Worm (Caenorhabditis elegans) whole organism, L1 larva: ENCODE measurements around the gene Y22D7AR.7.

Experiments
- C04F5.9 ChIP-seq: sonication (generic microtip); optimal IDR thresholded peaks from 2 replicates; lab custom pipeline; 2016; ENCODE audit warnings: missing genetic modification characterization, missing compliant biosample characterization
- Y116A8C.19 ChIP-seq: sonication (generic microtip); optimal IDR thresholded peaks from 2 replicates; lab custom pipeline; 2016; ENCODE audit warnings: missing compliant biosample characterization, missing genetic modification characterization, borderline replicate concordance
- alr-1 ChIP-seq: fragments of 200-800 bp; sonication (Bioruptor generic); optimal IDR thresholded peaks from 2 replicates; lab custom pipeline; 2018; ENCODE audit warnings: borderline replicate concordance, mild to moderate bottlenecking, missing genetic modification characterization, missing compliant biosample characterization
- aly-2 ChIP-seq: fragments of 150-350 bp; optimal IDR thresholded peaks from 2 replicates; lab custom pipeline; 2014; ENCODE audit warnings: missing biosample characterization, missing genetic modification characterization
- ama-1 ChIP-seq: fragments of 150-350 bp; optimal IDR thresholded peaks from 2 replicates; lab custom pipeline; 2014
- blmp-1 ChIP-seq: fragments of 150-350 bp; optimal IDR thresholded peaks from 2 replicates; lab custom pipeline; 2014; ENCODE audit warnings: missing biosample characterization, missing genetic modification characterization
- ceh-8 ChIP-seq: fragments of 200-800 bp; sonication (Bioruptor generic); optimal IDR thresholded peaks from 2 replicates; lab custom pipeline; 2018; ENCODE audit warnings: mild to moderate bottlenecking, missing genetic modification characterization, moderate library complexity, missing compliant biosample characterization
- ceh-82 ChIP-seq, 3 experiments: fragments of 150-350 bp in 1 of 3; sonication (generic microtip) in 2 of 3; optimal IDR thresholded peaks; 2 replicates each; lab custom pipeline; 2014 to 2017; ENCODE audit warnings: missing biosample characterization in 3 of 3, missing genetic modification characterization in 3 of 3
- ceh-88 ChIP-seq: fragments of 200-800 bp; sonication (Bioruptor generic); IDR thresholded peaks from 2 replicates; pipeline ENCODE4 v1.3.6; 2022; ENCODE audit warnings: missing genetic modification characterization, missing compliant biosample characterization
- ceh-90 ChIP-seq: sonication (generic microtip); optimal IDR thresholded peaks from 2 replicates; lab custom pipeline; 2016; ENCODE audit warnings: missing genetic modification characterization, missing compliant biosample characterization
- egl-13 ChIP-seq: sonication (generic microtip); optimal IDR thresholded peaks from 2 replicates; lab custom pipeline; 2016; ENCODE audit warnings: missing genotype, missing genetic modification reagents, missing genetic modification characterization, missing compliant biosample characterization
- fkh-10 ChIP-seq: sonication (generic microtip); optimal IDR thresholded peaks from 2 replicates; lab custom pipeline; 2017; ENCODE audit warnings: missing biosample characterization, missing genetic modification reagents, missing genetic modification characterization
- fkh-4 ChIP-seq: sonication (generic microtip); optimal IDR thresholded peaks from 2 replicates; lab custom pipeline; 2016; ENCODE audit warnings: missing compliant biosample characterization, missing genetic modification characterization, borderline replicate concordance
- fos-1 ChIP-seq: fragments of 150-350 bp; optimal IDR thresholded peaks from 2 replicates; lab custom pipeline; 2014; ENCODE audit warnings: missing biosample characterization, missing genetic modification characterization
- grh-1 ChIP-seq: fragments of 200-800 bp; sonication (Bioruptor generic); IDR thresholded peaks from 2 replicates; pipeline ENCODE4 v1.3.6; 2022; ENCODE audit warnings: missing genetic modification reagents, missing genetic modification characterization, missing compliant biosample characterization
- hpl-2 ChIP-seq: fragments of 150-350 bp; optimal IDR thresholded peaks from 2 replicates; lab custom pipeline; 2014; ENCODE audit warnings: missing biosample characterization, missing genetic modification reagents, missing genetic modification characterization
- irx-1 ChIP-seq: sonication (generic microtip); optimal IDR thresholded peaks from 2 replicates; lab custom pipeline; 2016; ENCODE audit warnings: missing genetic modification characterization, missing compliant biosample characterization
- lin-15B ChIP-seq: fragments of 150-350 bp; sonication (generic microtip); optimal IDR thresholded peaks from 3 replicates; lab custom pipeline; 2014; ENCODE audit warnings: missing biosample characterization, missing genetic modification characterization
- lin-35 ChIP-seq, 2 experiments: fragments of 150-350 bp; optimal IDR thresholded peaks; 2 replicates each; lab custom pipeline; 2014; ENCODE audit warnings: missing biosample characterization in 2 of 2, missing genetic modification characterization in 2 of 2, missing genetic modification reagents in 2 of 2
- lin-39 ChIP-seq: fragments of 150-350 bp; optimal IDR thresholded peaks from 2 replicates; lab custom pipeline; 2014; ENCODE audit warnings: missing biosample characterization, missing genetic modification reagents, missing genetic modification characterization
- lir-3 ChIP-seq: sonication (generic microtip); optimal IDR thresholded peaks from 2 replicates; lab custom pipeline; 2016; ENCODE audit warnings: mild to moderate bottlenecking, missing genetic modification characterization, moderate library complexity, missing compliant biosample characterization; ENCODE audit not compliant: poor library complexity
- lsy-2 ChIP-seq, 2 experiments: fragments of 150-350 bp; optimal IDR thresholded peaks; 2 replicates each; lab custom pipeline; 2014; ENCODE audit warnings: missing biosample characterization in 2 of 2, missing genetic modification characterization in 2 of 2
- mab-9 ChIP-seq: fragments of 200-800 bp; sonication (Bioruptor generic); IDR thresholded peaks from 2 replicates; pipeline ENCODE4 v1.3.6; 2022; ENCODE audit warnings: missing genetic modification reagents, missing genetic modification characterization, missing compliant biosample characterization
- mep-1 ChIP-seq: fragments of 150-350 bp; optimal IDR thresholded peaks from 2 replicates; lab custom pipeline; 2014; ENCODE audit warnings: missing biosample characterization, missing genetic modification characterization
- nhr-19 ChIP-seq: fragments of 200-800 bp; sonication (Bioruptor generic); conservative IDR thresholded peaks from 2 replicates; pipeline ENCODE4 v1.3.6; 2022; ENCODE audit warnings: missing genetic modification characterization, missing compliant biosample characterization
- nhr-71 ChIP-seq: sonication (generic microtip); optimal IDR thresholded peaks from 2 replicates; lab custom pipeline; 2016; ENCODE audit warnings: mild to moderate bottlenecking, missing genetic modification characterization, moderate library complexity, missing compliant biosample characterization
- nhr-76 ChIP-seq: sonication (generic microtip); optimal IDR thresholded peaks from 2 replicates; lab custom pipeline; 2017; ENCODE audit warnings: missing biosample characterization, missing genetic modification characterization
- nhr-84 ChIP-seq: sonication (generic microtip); optimal IDR thresholded peaks from 2 replicates; lab custom pipeline; 2017; ENCODE audit warnings: missing biosample characterization, missing genetic modification characterization
- nhr-85 ChIP-seq: sonication (generic microtip); peaks from one replicate; lab custom pipeline; 2016; ENCODE audit warnings: missing genetic modification characterization, inconsistent platforms, missing compliant biosample characterization
- nhr-90 ChIP-seq: sonication (generic microtip); optimal IDR thresholded peaks from 2 replicates; lab custom pipeline; 2016; ENCODE audit warnings: mild to moderate bottlenecking, missing genetic modification characterization, missing compliant biosample characterization; ENCODE audit not compliant: poor library complexity
- pag-3 ChIP-seq: sonication (generic microtip); optimal IDR thresholded peaks from 2 replicates; lab custom pipeline; 2017; ENCODE audit warnings: missing genetic modification characterization, mild to moderate bottlenecking, missing compliant biosample characterization, antibody characterized with exemption, borderline replicate concordance; ENCODE audit not compliant: insufficient read depth
- pax-3 ChIP-seq: fragments of 200-800 bp; sonication (Bioruptor generic); optimal IDR thresholded peaks from 2 replicates; lab custom pipeline; 2018; ENCODE audit warnings: mild to moderate bottlenecking, missing genetic modification characterization, moderate library complexity, missing compliant biosample characterization
- rnt-1 ChIP-seq: sonication (generic microtip); optimal IDR thresholded peaks from 2 replicates; lab custom pipeline; 2016; ENCODE audit warnings: mild to moderate bottlenecking, missing genetic modification characterization, moderate library complexity, missing compliant biosample characterization
- skn-1 ChIP-seq: fragments of 150-350 bp; optimal IDR thresholded peaks from 2 replicates; lab custom pipeline; 2014; ENCODE audit warnings: missing biosample characterization, missing genetic modification characterization
- snpc-4 ChIP-seq: fragments of 150-350 bp; optimal IDR thresholded peaks from 2 replicates; lab custom pipeline; 2014; ENCODE audit warnings: missing biosample characterization, missing genetic modification characterization
- snu-23 ChIP-seq: sonication (generic microtip); optimal IDR thresholded peaks from 2 replicates; lab custom pipeline; 2016; ENCODE audit warnings: missing genetic modification characterization, missing compliant biosample characterization
- sptf-1 ChIP-seq: fragments of 150-350 bp; optimal IDR thresholded peaks from 2 replicates; lab custom pipeline; 2014; ENCODE audit warnings: missing biosample characterization, missing genetic modification characterization
- sup-37 ChIP-seq: fragments of 200-800 bp; sonication (Bioruptor generic); optimal IDR thresholded peaks from 2 replicates; lab custom pipeline; 2018; ENCODE audit warnings: mild to moderate bottlenecking, missing genetic modification characterization, missing compliant biosample characterization
- swsn-7 ChIP-seq: sonication (generic microtip); optimal IDR thresholded peaks from 2 replicates; lab custom pipeline; 2016; ENCODE audit warnings: missing genetic modification characterization, missing compliant biosample characterization
- tbx-2 ChIP-seq: sonication (generic microtip); optimal IDR thresholded peaks from 2 replicates; lab custom pipeline; 2016; ENCODE audit warnings: missing genetic modification characterization, missing compliant biosample characterization
- tlp-1 ChIP-seq: fragments of 150-350 bp; optimal IDR thresholded peaks from 2 replicates; lab custom pipeline; 2014; ENCODE audit warnings: missing biosample characterization, missing genetic modification characterization
- unc-130 ChIP-seq: fragments of 150-350 bp; optimal IDR thresholded peaks from 2 replicates; lab custom pipeline; 2017; ENCODE audit warnings: missing biosample characterization, missing genetic modification characterization, inconsistent platforms
- unc-30 ChIP-seq: sonication (generic microtip); optimal IDR thresholded peaks from 2 replicates; lab custom pipeline; 2017; ENCODE audit warnings: missing biosample characterization, missing genetic modification characterization
- unc-86 ChIP-seq: sonication (generic microtip); optimal IDR thresholded peaks from 2 replicates; lab custom pipeline; 2016; ENCODE audit warnings: missing genetic modification characterization, missing compliant biosample characterization
- zag-1 ChIP-seq: fragments of 150-350 bp; optimal IDR thresholded peaks from 2 replicates; lab custom pipeline; 2014; ENCODE audit warnings: missing biosample characterization, missing genetic modification characterization
- zip-4 ChIP-seq: fragments of 200-800 bp; sonication (Bioruptor generic); optimal IDR thresholded peaks from 2 replicates; lab custom pipeline; 2018; ENCODE audit warnings: mild to moderate bottlenecking, missing genetic modification characterization, moderate library complexity, missing compliant biosample characterization

The Y22D7AR.7 gene

DNA sequence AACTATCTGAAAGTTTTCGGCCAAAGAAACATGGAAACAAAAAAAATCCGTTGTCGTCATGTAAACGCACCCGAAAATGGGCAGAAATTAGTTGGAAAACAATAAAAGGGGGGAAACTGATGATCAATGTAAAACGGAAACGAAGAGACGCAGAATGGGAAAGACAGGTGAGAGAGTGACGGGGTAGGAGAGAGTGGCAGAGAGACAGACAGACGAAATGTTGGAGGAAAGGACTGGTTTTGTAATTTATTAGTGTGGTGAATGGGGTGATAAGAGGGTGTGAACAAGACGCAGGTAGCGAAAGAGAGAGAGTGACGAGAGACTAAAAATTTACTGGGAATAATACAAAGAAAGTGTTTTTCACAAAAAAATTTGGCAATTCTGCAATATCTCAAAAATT is 6.9 kb downstream of the Y22D7AR.7 start (continued):
- TF ChIP-seq unc-86 (tag; lab: Kevin White, UChicago) (no peak), mab-9 (GFP tag; lab: Robert Waterston, UW) (peak; percentile 37; the same call in 1 of the 2 replicates), Y116A8C.19 (tag; lab: Kevin White, UChicago) (no peak), skn-1 (tag; lab: Kevin White, UChicago) (peak; percentile 20), hpl-2 (GFP tag; lab: Kevin White, UChicago) (peak; percentile 22), pag-3 (no peak), nhr-71 (tag; lab: Kevin White, UChicago) (peak; percentile 92), alr-1 (tag; lab: Kevin White, UChicago) (no peak), lsy-2 (tag; optimal IDR thresholded peaks at IDR 0.05; lab: Kevin White, UChicago) (peak; percentile 74 to 80), ceh-8 (GFP tag; lab: Kevin White, UChicago) (no peak), sup-37 (GFP tag; lab: Kevin White, UChicago) (no peak), unc-30 (tag; lab: Kevin White, UChicago) (no peak), ama-1 (no peak), blmp-1 (tag; lab: Kevin White, UChicago) (peak; percentile 78), nhr-76 (tag; lab: Kevin White, UChicago) (no peak), ceh-82 (tag; optimal IDR thresholded peaks at IDR 0.05; lab: Kevin White, UChicago) (peak; percentile 11 to 51 (median 14)), ceh-88 (GFP tag; lab: Robert Waterston, UW) (no peak), fos-1 (tag; lab: Kevin White, UChicago) (peak; percentile 70), rnt-1 (peak; percentile 90), zag-1 (tag; lab: Kevin White, UChicago) (no peak), sptf-1 (tag; lab: Kevin White, UChicago) (no peak), lin-35 (GFP tag; optimal IDR thresholded peaks at IDR 0.05; lab: Kevin White, UChicago) (peak; percentile 23 to 86), mep-1 (tag; lab: Kevin White, UChicago) (peak; percentile 77), snpc-4 (no peak), nhr-85 (peak; percentile 99), egl-13 (tag; lab: Kevin White, UChicago) (peak; percentile 53), irx-1 (tag; lab: Kevin White, UChicago) (peak; percentile 52), pax-3 (no peak), fkh-4 (no peak), aly-2 (tag; lab: Kevin White, UChicago) (peak; percentile 10), zip-4 (no peak), grh-1 (GFP tag; lab: Robert Waterston, UW) (peak; percentile 98), ceh-90 (tag; lab: Kevin White, UChicago) (no peak), tlp-1 (tag; lab: Kevin White, UChicago) (no peak), C04F5.9 (tag; lab: Kevin White, UChicago) (no peak), tbx-2 (tag; lab: Kevin White, UChicago) (peak; percentile 85), nhr-19 (GFP tag; lab: Robert Waterston, UW) (peak; percentile 83), swsn-7 (tag; lab: Kevin White, UChicago) (peak; percentile 84), unc-130 (tag; lab: Kevin White, UChicago) (peak; percentile 95), lir-3 (tag; lab: Kevin White, UChicago) (no peak), nhr-84 (tag; lab: Kevin White, UChicago) (no peak), lin-39 (peak; percentile 76), lin-15B (tag; lab: Kevin White, UChicago) (no peak), nhr-90 (tag; lab: Kevin White, UChicago) (peak; percentile 94), fkh-10 (no peak), snu-23 (GFP tag; lab: Kevin White, UChicago) (peak; percentile 85)
